Worm (Caenorhabditis elegans) whole organism, L4 larva: Measurements from ENCODE around the gene F08G2.7.

Experiments used
- aly-2 ChIP-seq: sonication (generic microtip); optimal IDR thresholded peaks from 2 replicates; lab custom pipeline; 2018; ENCODE audit warnings: missing biosample characterization, missing genetic modification characterization
- egl-43 ChIP-seq: fragments of 200-800 bp; sonication (Bioruptor generic); IDR thresholded peaks from 2 replicates; pipeline ENCODE4 v1.3.6; 2022; ENCODE audit warnings: missing genetic modification reagents, missing genetic modification characterization, missing compliant biosample characterization
- nhr-11 ChIP-seq: fragments of 150-350 bp; optimal IDR thresholded peaks from 2 replicates; lab custom pipeline; 2014; ENCODE audit warnings: missing biosample characterization, missing genetic modification characterization

DNA sequence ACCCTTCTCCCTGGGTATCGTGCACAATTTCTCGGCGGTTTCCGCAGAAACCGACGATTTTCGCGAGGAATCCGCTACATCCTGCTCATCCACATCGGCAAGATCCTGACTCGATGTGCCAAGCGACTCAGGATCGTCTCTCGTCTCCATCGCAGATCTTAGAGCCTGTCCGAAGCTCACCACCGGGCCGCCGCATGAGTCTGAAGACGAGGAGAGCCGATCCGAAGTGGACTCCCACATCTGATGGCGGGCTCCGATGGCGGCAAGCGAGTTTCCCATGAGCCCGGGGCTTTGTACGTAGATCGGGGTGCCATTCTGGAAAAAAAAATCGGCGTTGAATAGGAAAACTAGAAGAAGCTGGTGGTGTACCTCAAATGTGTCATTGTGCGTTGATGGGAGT, 17.4 kb upstream of the F08G2.7 start:
- no peak for TF ChIP-seq aly-2 (tag; lab: Kevin White, UChicago)
- TF ChIP-seq nhr-11 (tag; lab: Kevin White, UChicago) = no peak
- TF ChIP-seq egl-43 = no peak
